Fruit fly (Drosophila melanogaster) whole organism, embryonic: ENCODE measurements around the gene CG43072.

Experiments
- Atf-2 ChIP-seq: fragments of 200-800 bp; sonication (Bioruptor generic); optimal IDR thresholded peaks from 2 replicates; lab custom pipeline; 2016; ENCODE audit warnings: missing biosample characterization, missing genetic modification characterization
- B-H2 ChIP-seq: fragments of 200-800 bp; sonication (Bioruptor generic); optimal IDR thresholded peaks from 2 replicates; lab custom pipeline; 2018; ENCODE audit warnings: missing biosample characterization, mild to moderate bottlenecking, missing genetic modification characterization
- CG10366 ChIP-seq: fragments of 200-800 bp; sonication (Bioruptor generic); IDR thresholded peaks from 2 replicates; pipeline ENCODE4 v1.3.6; 2022; ENCODE audit warnings: missing biosample characterization, missing genetic modification characterization
- CG13624 ChIP-seq: fragments of 200-800 bp; sonication (Bioruptor generic); optimal IDR thresholded peaks from 2 replicates; lab custom pipeline; 2016; ENCODE audit warnings: missing biosample characterization, missing genetic modification characterization
- CG18764 ChIP-seq: fragments of 200-800 bp; sonication (Bioruptor generic); optimal IDR thresholded peaks from 3 replicates; lab custom pipeline; 2016; ENCODE audit warnings: missing biosample characterization, missing genetic modification characterization
- CG2712 ChIP-seq: fragments of 200-800 bp; optimal IDR thresholded peaks from 3 replicates; lab custom pipeline; 2019; ENCODE audit warnings: missing biosample characterization, mild to moderate bottlenecking, missing genetic modification characterization, moderate library complexity
- CG32767 ChIP-seq: fragments of 200-800 bp; sonication (Bioruptor generic); IDR thresholded peaks from 2 replicates; pipeline ENCODE4 v1.3.6; 2022; ENCODE audit warnings: missing biosample characterization, missing genetic modification characterization
- CG32772 ChIP-seq: fragments of 200-800 bp; sonication (Bioruptor generic); IDR thresholded peaks from 2 replicates; pipeline ENCODE4 v1.3.6; 2022; ENCODE audit warnings: missing biosample characterization, missing genetic modification characterization
- CG4328 ChIP-seq: fragments of 200-800 bp; sonication (Bioruptor generic); optimal IDR thresholded peaks from 3 replicates; lab custom pipeline; 2017; ENCODE audit warnings: missing biosample characterization, missing genetic modification reagents, missing genetic modification characterization
- CG4360 ChIP-seq: fragments of 200-800 bp; sonication (Bioruptor generic); IDR thresholded peaks from 2 replicates; pipeline ENCODE4 v1.3.6; 2022; ENCODE audit warnings: missing biosample characterization, missing genetic modification characterization
- CG5180 ChIP-seq: fragments of 200-800 bp; sonication (Bioruptor generic); optimal IDR thresholded peaks from 3 replicates; lab custom pipeline; 2017; ENCODE audit warnings: missing biosample characterization, missing genetic modification characterization, mild to moderate bottlenecking, moderate library complexity, missing genetic modification reagents
- CG7786 ChIP-seq: fragments of 200-800 bp; sonication (Bioruptor generic); optimal IDR thresholded peaks from 2 replicates; lab custom pipeline; 2016; ENCODE audit warnings: missing biosample characterization, missing genetic modification characterization
- CG8359 ChIP-seq: fragments of 200-800 bp; sonication (Bioruptor generic); optimal IDR thresholded peaks from 2 replicates; lab custom pipeline; 2017; ENCODE audit warnings: missing biosample characterization, mild to moderate bottlenecking, missing genetic modification characterization, borderline replicate concordance
- CHES-1-like ChIP-seq: fragments of 200-800 bp; sonication (Bioruptor generic); optimal IDR thresholded peaks from 2 replicates; lab custom pipeline; 2016; ENCODE audit warnings: missing biosample characterization, missing genetic modification characterization
- CoRest ChIP-seq: fragments of 200-800 bp; sonication (Bioruptor generic); optimal IDR thresholded peaks from 3 replicates; lab custom pipeline; 2018; ENCODE audit warnings: missing biosample characterization, mild to moderate bottlenecking, missing genetic modification characterization, moderate library complexity
- CrebB ChIP-seq: fragments of 200-800 bp; sonication (Bioruptor generic); optimal IDR thresholded peaks from 3 replicates; lab custom pipeline; 2018; ENCODE audit warnings: missing biosample characterization, mild to moderate bottlenecking, missing genetic modification characterization
- Doc3 ChIP-seq: fragments of 200-800 bp; sonication (Bioruptor generic); IDR thresholded peaks from 3 replicates; pipeline ENCODE4 v1.3.6; 2022; ENCODE audit warnings: missing biosample characterization, missing genetic modification characterization; ENCODE audit not compliant: partially characterized antibody
- Dref ChIP-seq: fragments of 200-800 bp; sonication (Bioruptor generic); IDR thresholded peaks from 2 replicates; pipeline ENCODE4 v1.3.6; 2022; ENCODE audit warnings: missing biosample characterization, missing genetic modification characterization
- Ets97D ChIP-seq: fragments of 200-800 bp; sonication (Bioruptor generic); optimal IDR thresholded peaks from 3 replicates; lab custom pipeline; 2016; ENCODE audit warnings: missing biosample characterization, missing genetic modification characterization
- Gsc ChIP-seq: fragments of 200-800 bp; sonication (Bioruptor generic); IDR thresholded peaks from 2 replicates; pipeline ENCODE4 v1.3.6; 2022; ENCODE audit warnings: missing biosample characterization, missing genetic modification characterization
- H2.0 ChIP-seq: fragments of 200-800 bp; sonication (Bioruptor generic); IDR thresholded peaks from 2 replicates; pipeline ENCODE4 v1.3.6; 2022; ENCODE audit warnings: missing biosample characterization, missing genetic modification characterization
- Hmr ChIP-seq: fragments of 200-800 bp; sonication (Bioruptor generic); optimal IDR thresholded peaks from 3 replicates; lab custom pipeline; 2017; ENCODE audit warnings: mild to moderate bottlenecking, missing biosample characterization, missing genetic modification reagents, missing genetic modification characterization
- Hr78 ChIP-seq, 2 experiments: fragments of 200-800 bp in 1 of 2; fragments of >200 bp in 1 of 2; sonication (Bioruptor generic) in 1 of 2; optimal IDR thresholded peaks; 2 replicates each; lab custom pipeline; 2017 to 2019; ENCODE audit warnings: missing biosample characterization in 2 of 2, missing genetic modification characterization in 2 of 2, mild to moderate bottlenecking in 1 of 2, moderate library complexity in 1 of 2
- MESR4 ChIP-seq: fragments of 200-800 bp; sonication (Bioruptor generic); optimal IDR thresholded peaks from 2 replicates; lab custom pipeline; 2018; ENCODE audit warnings: missing biosample characterization, mild to moderate bottlenecking, missing genetic modification characterization, moderate library complexity
- Nf-YA ChIP-seq: fragments of 200-800 bp; sonication (Bioruptor generic); IDR thresholded peaks from 2 replicates; pipeline ENCODE4 v1.3.6; 2022; ENCODE audit warnings: missing biosample characterization, missing genetic modification characterization
- Pdp1 ChIP-seq, 2 experiments: fragments of 200-800 bp; sonication (Bioruptor generic); optimal IDR thresholded peaks; 3 replicates each; lab custom pipeline; 2016; ENCODE audit warnings: missing biosample characterization in 2 of 2, missing genetic modification characterization in 2 of 2, mild to moderate bottlenecking in 1 of 2, moderate library complexity in 1 of 2
- Rfx ChIP-seq: fragments of 200-800 bp; sonication (Bioruptor generic); IDR thresholded peaks from 2 replicates; pipeline ENCODE4 v1.3.6; 2022; ENCODE audit warnings: missing biosample characterization, missing genetic modification characterization
- Six4 ChIP-seq: fragments of 200-800 bp; sonication (Bioruptor generic); optimal IDR thresholded peaks from 2 replicates; lab custom pipeline; 2016; ENCODE audit warnings: missing biosample characterization, missing genetic modification characterization
- Sox100B ChIP-seq: fragments of 200-800 bp; sonication (Bioruptor generic); optimal IDR thresholded peaks from 3 replicates; lab custom pipeline; 2018; ENCODE audit warnings: missing biosample characterization, mild to moderate bottlenecking, missing genetic modification characterization
- Spps ChIP-seq: fragments of 200-800 bp; sonication (Bioruptor generic); optimal IDR thresholded peaks from 2 replicates; lab custom pipeline; 2018; ENCODE audit warnings: missing biosample characterization, mild to moderate bottlenecking, missing genetic modification characterization
- ase ChIP-seq: fragments of 200-800 bp; sonication (Bioruptor generic); IDR thresholded peaks from 3 replicates; pipeline ENCODE4 v1.3.6; 2022; ENCODE audit warnings: missing biosample characterization, missing genetic modification characterization
- bab2 ChIP-seq: fragments of 200-800 bp; sonication (Bioruptor generic); optimal IDR thresholded peaks from 2 replicates; lab custom pipeline; 2016; ENCODE audit warnings: missing biosample characterization, missing genetic modification characterization
- crc ChIP-seq: fragments of 200-800 bp; sonication (Bioruptor generic); optimal IDR thresholded peaks from 2 replicates; lab custom pipeline; 2016; ENCODE audit warnings: missing biosample characterization, missing genetic modification characterization
- dysf ChIP-seq: fragments of 200-800 bp; sonication (Bioruptor generic); IDR thresholded peaks from 3 replicates; pipeline ENCODE4 v1.3.6; 2022; ENCODE audit warnings: missing biosample characterization, missing genetic modification characterization
- gfzf ChIP-seq: fragments of 200-800 bp; sonication (Bioruptor generic); optimal IDR thresholded peaks from 2 replicates; lab custom pipeline; 2016; ENCODE audit warnings: missing biosample characterization, mild to moderate bottlenecking, missing genetic modification characterization, moderate library complexity
- gro ChIP-seq: fragments of 200-800 bp; sonication (Bioruptor generic); optimal IDR thresholded peaks from 2 replicates; lab custom pipeline; 2016; ENCODE audit warnings: missing biosample characterization, missing genetic modification characterization
- her ChIP-seq: fragments of 200-800 bp; sonication (Bioruptor generic); optimal IDR thresholded peaks from 2 replicates; lab custom pipeline; 2016; ENCODE audit warnings: missing biosample characterization, missing genetic modification characterization
- insv ChIP-seq, 2 experiments: fragments of 200-800 bp; sonication (Bioruptor generic); optimal IDR thresholded peaks; 3 replicates each; lab custom pipeline; 2016 to 2018; ENCODE audit warnings: missing biosample characterization in 2 of 2, missing genetic modification characterization in 2 of 2
- inv ChIP-seq: fragments of 200-800 bp; sonication (Bioruptor generic); IDR thresholded peaks from 2 replicates; pipeline ENCODE4 v1.3.6; 2022; ENCODE audit warnings: missing biosample characterization, missing genetic modification characterization; ENCODE audit not compliant: partially characterized antibody
- lab ChIP-seq: fragments of 200-800 bp; sonication (Bioruptor generic); optimal IDR thresholded peaks from 3 replicates; lab custom pipeline; 2017; ENCODE audit warnings: missing biosample characterization, missing genetic modification characterization, mild to moderate bottlenecking, moderate library complexity, missing genetic modification reagents
- lola ChIP-seq, 3 experiments: fragments of >200 bp in 2 of 3; fragments of 200-800 bp in 1 of 3; sonication (Bioruptor generic) in 1 of 3; optimal IDR thresholded peaks; 2 replicates each; lab custom pipeline; 2017 to 2019; ENCODE audit warnings: missing biosample characterization in 3 of 3, missing genetic modification characterization in 3 of 3, mild to moderate bottlenecking in 1 of 3, moderate library complexity in 1 of 3
- mirr ChIP-seq: fragments of 200-800 bp; sonication (Bioruptor generic); optimal IDR thresholded peaks from 3 replicates; lab custom pipeline; 2018; ENCODE audit warnings: missing biosample characterization, mild to moderate bottlenecking, missing genetic modification characterization
- nau ChIP-seq: fragments of 200-800 bp; sonication (Bioruptor generic); optimal IDR thresholded peaks from 3 replicates; lab custom pipeline; 2017; ENCODE audit warnings: missing biosample characterization, mild to moderate bottlenecking, missing genetic modification characterization, missing genetic modification reagents
- pnt ChIP-seq: fragments of 200-800 bp; sonication (Bioruptor generic); optimal IDR thresholded peaks from 3 replicates; lab custom pipeline; 2016; ENCODE audit warnings: missing biosample characterization, missing genetic modification characterization
- prd ChIP-seq, 3 experiments: fragments of >200 bp in 2 of 3; fragments of 200-800 bp in 1 of 3; sonication (Bioruptor generic) in 1 of 3; optimal IDR thresholded peaks in 2 of 3; IDR thresholded peaks in 1 of 3; 2 replicates in 2 of 3; 3 replicates in 1 of 3; pipeline versions ENCODE4 v1.3.6 to Lab custom; 2017 to 2022; ENCODE audit warnings: missing biosample characterization in 1 of 3, missing genetic modification characterization in 1 of 3
- pzg ChIP-seq: fragments of 200-800 bp; sonication (Bioruptor generic); optimal IDR thresholded peaks from 3 replicates; lab custom pipeline; 2018; ENCODE audit warnings: missing biosample characterization, mild to moderate bottlenecking, missing genetic modification characterization, moderate library complexity
- sim ChIP-seq: fragments of 200-800 bp; sonication (Bioruptor generic); IDR thresholded peaks from 2 replicates; pipeline ENCODE4 v1.3.6; 2022; ENCODE audit warnings: missing biosample characterization, missing genetic modification characterization
- sr ChIP-seq: fragments of 200-800 bp; sonication (Bioruptor generic); IDR thresholded peaks from 3 replicates; pipeline ENCODE4 v1.3.6; 2022; ENCODE audit warnings: missing biosample characterization, missing genetic modification characterization
- ttk ChIP-seq: fragments of 200-800 bp; sonication (Bioruptor generic); IDR thresholded peaks from 2 replicates; pipeline ENCODE4 v2.1.2; 2022; ENCODE audit warnings: missing biosample characterization, missing genetic modification characterization
- twi ChIP-seq: fragments of 200-800 bp; optimal IDR thresholded peaks from 2 replicates; lab custom pipeline; 2019; ENCODE audit warnings: missing biosample characterization, mild to moderate bottlenecking, missing genetic modification characterization, moderate library complexity

Gene CG43072

dm6 chr3L:21053763-21054162 is 11.9 kb upstream of the CG43072 start (continued):
- TF ChIP-seq inv (GFP tag; lab: Robert Waterston, UW), result no peak
- TF ChIP-seq lab (GFP tag; lab: Kevin White, UChicago), result peak; percentile 86
- peak; percentile 69 for TF ChIP-seq Rfx
- TF ChIP-seq CG32767 (GFP tag; lab: Robert Waterston, UW), result no peak
- no peak for TF ChIP-seq Gsc (GFP tag; lab: Robert Waterston, UW)
- peak; percentile 57 for TF ChIP-seq Hmr
- TF ChIP-seq ase (GFP tag; lab: Robert Waterston, UW), result peak; percentile 70
- TF ChIP-seq CG18764 (GFP tag; lab: Kevin White, UChicago), result peak; percentile 62
- TF ChIP-seq CG13624 (GFP tag; lab: Kevin White, UChicago), result peak; percentile 68
- peak; percentile 78 for TF ChIP-seq CG10366 (GFP tag; lab: Robert Waterston, UW)
- peak; percentile 75 for TF ChIP-seq CoRest (tag; lab: Kevin White, UChicago)
- TF ChIP-seq gro (GFP tag; lab: Kevin White, UChicago), result peak; percentile 56
- peak; percentile 88 for TF ChIP-seq ttk (GFP tag; lab: Robert Waterston, UW)
- TF ChIP-seq B-H2 (GFP tag; lab: Kevin White, UChicago), result no peak
- no peak for TF ChIP-seq pnt (GFP tag; lab: Kevin White, UChicago)
- peak; percentile 57; the same call in 1 of the 2 replicates for TF ChIP-seq sim (GFP tag; lab: Robert Waterston, UW)
- peak; percentile 41 for TF ChIP-seq CG7786 (GFP tag; lab: Kevin White, UChicago)
- 0 out of 2 replicates have a peak, but pooled peaks have one; percentile 28 for TF ChIP-seq CG4360
- TF ChIP-seq CHES-1-like, result peak; percentile 19
- peak; percentile 62 for TF ChIP-seq CG32772 (GFP tag; lab: Robert Waterston, UW)
- TF ChIP-seq prd (optimal IDR thresholded peaks at IDR 0.05; lab: Kevin White, UChicago), result no peak
- peak; percentile 79 for TF ChIP-seq prd (GFP tag; IDR thresholded peaks at IDR 0.05; lab: Robert Waterston, UW)
- peak; percentile 67 for TF ChIP-seq H2.0 (GFP tag; lab: Robert Waterston, UW)
- TF ChIP-seq CG4328 (GFP tag; lab: Kevin White, UChicago), result peak; percentile 55
- TF ChIP-seq CrebB (tag; lab: Kevin White, UChicago), result peak; percentile 28
- peak in 1 of 2 experiments; percentile 45 for TF ChIP-seq Hr78 (GFP tag; optimal IDR thresholded peaks at IDR 0.05; lab: Kevin White, UChicago)
- TF ChIP-seq crc, result peak; percentile 46
- peak; percentile 67 for TF ChIP-seq Nf-YA (GFP tag; lab: Robert Waterston, UW)
- peak; percentile 72 for TF ChIP-seq dysf
- no peak for TF ChIP-seq Dref (GFP tag; lab: Robert Waterston, UW)
- peak in 1 of 3 experiments; percentile 56 for TF ChIP-seq lola (GFP tag; optimal IDR thresholded peaks at IDR 0.05; lab: Kevin White, UChicago)
- peak; percentile 30 to 50 for TF ChIP-seq Pdp1 (GFP tag; optimal IDR thresholded peaks at IDR 0.05; lab: Kevin White, UChicago)
- TF ChIP-seq Spps (tag; lab: Kevin White, UChicago), result peak; percentile 54
- peak; percentile 58 for TF ChIP-seq Atf-2
- TF ChIP-seq CG8359, result no peak
- no peak for TF ChIP-seq MESR4 (GFP tag; lab: Kevin White, UChicago)
- TF ChIP-seq CG5180, result peak; percentile 61
- peak; percentile 51 for TF ChIP-seq bab2
- peak; percentile 78 for TF ChIP-seq nau (GFP tag; lab: Kevin White, UChicago)
- no peak for TF ChIP-seq pzg (GFP tag; lab: Kevin White, UChicago)
- no peak for TF ChIP-seq Ets97D
- TF ChIP-seq gfzf (GFP tag; lab: Kevin White, UChicago), result no peak
- TF ChIP-seq Sox100B (GFP tag; lab: Kevin White, UChicago), result peak; percentile 77
- no peak for TF ChIP-seq insv (GFP tag; optimal IDR thresholded peaks at IDR 0.05; lab: Kevin White, UChicago)
- TF ChIP-seq mirr, result no peak
- TF ChIP-seq twi (tag; lab: Kevin White, UChicago), result no peak
- TF ChIP-seq Six4, result peak; percentile 78
- TF ChIP-seq Doc3 (GFP tag; lab: Robert Waterston, UW), result no peak
- TF ChIP-seq sr, result peak; percentile 87
- no peak for TF ChIP-seq her (GFP tag; lab: Kevin White, UChicago)
- TF ChIP-seq CG2712 (tag; lab: Kevin White, UChicago), result peak; percentile 84
